Worm (Caenorhabditis elegans) whole organism, L1 larva: ENCODE measurements around the gene K11D9.3.

ENCODE experiments used
- C34B4.2 ChIP-seq: sonication (generic microtip); optimal IDR thresholded peaks from 2 replicates; lab custom pipeline; 2017; ENCODE audit warnings: mild to moderate bottlenecking, missing genetic modification characterization, missing compliant biosample characterization
- alr-1 ChIP-seq: fragments of 200-800 bp; sonication (Bioruptor generic); optimal IDR thresholded peaks from 2 replicates; lab custom pipeline; 2018; ENCODE audit warnings: borderline replicate concordance, mild to moderate bottlenecking, missing genetic modification characterization, missing compliant biosample characterization
- blmp-1 ChIP-seq: fragments of 150-350 bp; optimal IDR thresholded peaks from 2 replicates; lab custom pipeline; 2014; ENCODE audit warnings: missing biosample characterization, missing genetic modification characterization
- ceh-8 ChIP-seq: fragments of 200-800 bp; sonication (Bioruptor generic); optimal IDR thresholded peaks from 2 replicates; lab custom pipeline; 2018; ENCODE audit warnings: mild to moderate bottlenecking, missing genetic modification characterization, moderate library complexity, missing compliant biosample characterization
- ceh-82 ChIP-seq, 3 experiments: fragments of 150-350 bp in 1 of 3; sonication (generic microtip) in 2 of 3; optimal IDR thresholded peaks; 2 replicates each; lab custom pipeline; 2014 to 2017; ENCODE audit warnings: missing biosample characterization in 3 of 3, missing genetic modification characterization in 3 of 3
- ceh-90 ChIP-seq: sonication (generic microtip); optimal IDR thresholded peaks from 2 replicates; lab custom pipeline; 2016; ENCODE audit warnings: missing genetic modification characterization, missing compliant biosample characterization
- dpl-1 ChIP-seq, 3 experiments: fragments of 150-350 bp in 2 of 3; sonication (generic microtip) in 1 of 3; optimal IDR thresholded peaks; 2 replicates each; lab custom pipeline; 2014 to 2017; ENCODE audit warnings: missing biosample characterization in 3 of 3, missing genetic modification characterization in 3 of 3, missing genetic modification reagents in 3 of 3
- dsc-1 ChIP-seq: sonication (generic microtip); optimal IDR thresholded peaks from 2 replicates; lab custom pipeline; 2016; ENCODE audit warnings: mild to moderate bottlenecking, missing genetic modification characterization, missing compliant biosample characterization
- efl-1 ChIP-seq, 4 experiments: fragments of 150-350 bp; optimal IDR thresholded peaks in 3 of 4; peaks in 1 of 4; 1 replicate in 1 of 4; 2 replicates in 3 of 4; lab custom pipeline; 2014; ENCODE audit warnings: missing biosample characterization in 2 of 4, missing genetic modification characterization in 2 of 4, missing genetic modification reagents in 2 of 4
- efl-3 ChIP-seq: fragments of 200-800 bp; sonication (Bioruptor generic); optimal IDR thresholded peaks from 2 replicates; lab custom pipeline; 2018; ENCODE audit warnings: mild to moderate bottlenecking, missing genetic modification characterization, missing compliant biosample characterization
- elt-2 ChIP-seq: sonication (generic microtip); optimal IDR thresholded peaks from 2 replicates; lab custom pipeline; 2016; ENCODE audit warnings: missing genetic modification characterization, mild to moderate bottlenecking, inconsistent platforms, missing compliant biosample characterization, missing genetic modification reagents
- elt-3 ChIP-seq, 6 experiments: fragments of 150-350 bp in 1 of 6; sonication (generic microtip); optimal IDR thresholded peaks; 2 replicates each; lab custom pipeline; 2017 to 2018; ENCODE audit warnings: missing biosample characterization in 6 of 6, missing genetic modification characterization in 6 of 6, inconsistent platforms in 1 of 6
- fos-1 ChIP-seq: fragments of 150-350 bp; optimal IDR thresholded peaks from 2 replicates; lab custom pipeline; 2014; ENCODE audit warnings: missing biosample characterization, missing genetic modification characterization
- isw-1 ChIP-seq: fragments of 200-800 bp; sonication (Bioruptor generic); IDR thresholded peaks from 2 replicates; pipeline ENCODE4 v1.3.6; 2022; ENCODE audit warnings: missing genetic modification characterization, missing compliant biosample characterization
- lin-13 ChIP-seq: fragments of 150-350 bp; optimal IDR thresholded peaks from 2 replicates; lab custom pipeline; 2014; ENCODE audit warnings: missing biosample characterization, missing genetic modification reagents, missing genetic modification characterization
- lin-14 ChIP-seq: fragments of 200-800 bp; sonication (Bioruptor generic); optimal IDR thresholded peaks from 2 replicates; lab custom pipeline; 2018; ENCODE audit warnings: mild to moderate bottlenecking, missing genetic modification characterization, moderate library complexity, missing compliant biosample characterization
- lir-3 ChIP-seq: sonication (generic microtip); optimal IDR thresholded peaks from 2 replicates; lab custom pipeline; 2016; ENCODE audit warnings: mild to moderate bottlenecking, missing genetic modification characterization, moderate library complexity, missing compliant biosample characterization; ENCODE audit not compliant: poor library complexity
- lsy-2 ChIP-seq, 2 experiments: fragments of 150-350 bp; optimal IDR thresholded peaks; 2 replicates each; lab custom pipeline; 2014; ENCODE audit warnings: missing biosample characterization in 2 of 2, missing genetic modification characterization in 2 of 2
- mab-9 ChIP-seq: fragments of 200-800 bp; sonication (Bioruptor generic); IDR thresholded peaks from 2 replicates; pipeline ENCODE4 v1.3.6; 2022; ENCODE audit warnings: missing genetic modification reagents, missing genetic modification characterization, missing compliant biosample characterization
- nhr-12 ChIP-seq: sonication (generic microtip); optimal IDR thresholded peaks from 2 replicates; lab custom pipeline; 2017; ENCODE audit warnings: missing biosample characterization, missing genetic modification characterization
- nhr-19 ChIP-seq: fragments of 200-800 bp; sonication (Bioruptor generic); conservative IDR thresholded peaks from 2 replicates; pipeline ENCODE4 v1.3.6; 2022; ENCODE audit warnings: missing genetic modification characterization, missing compliant biosample characterization
- nhr-28 ChIP-seq: fragments of 150-350 bp; optimal IDR thresholded peaks from 2 replicates; lab custom pipeline; 2014; ENCODE audit warnings: missing biosample characterization, missing genetic modification characterization
- nhr-47 ChIP-seq: sonication (generic microtip); optimal IDR thresholded peaks from 2 replicates; lab custom pipeline; 2016; ENCODE audit warnings: mild to moderate bottlenecking, missing genetic modification characterization, moderate library complexity, missing compliant biosample characterization
- nhr-71 ChIP-seq: sonication (generic microtip); optimal IDR thresholded peaks from 2 replicates; lab custom pipeline; 2016; ENCODE audit warnings: mild to moderate bottlenecking, missing genetic modification characterization, moderate library complexity, missing compliant biosample characterization
- nhr-84 ChIP-seq: sonication (generic microtip); optimal IDR thresholded peaks from 2 replicates; lab custom pipeline; 2017; ENCODE audit warnings: missing biosample characterization, missing genetic modification characterization
- nhr-85 ChIP-seq: sonication (generic microtip); peaks from one replicate; lab custom pipeline; 2016; ENCODE audit warnings: missing genetic modification characterization, inconsistent platforms, missing compliant biosample characterization
- nhr-90 ChIP-seq: sonication (generic microtip); optimal IDR thresholded peaks from 2 replicates; lab custom pipeline; 2016; ENCODE audit warnings: mild to moderate bottlenecking, missing genetic modification characterization, missing compliant biosample characterization; ENCODE audit not compliant: poor library complexity
- pax-3 ChIP-seq: fragments of 200-800 bp; sonication (Bioruptor generic); optimal IDR thresholded peaks from 2 replicates; lab custom pipeline; 2018; ENCODE audit warnings: mild to moderate bottlenecking, missing genetic modification characterization, moderate library complexity, missing compliant biosample characterization
- rnt-1 ChIP-seq: sonication (generic microtip); optimal IDR thresholded peaks from 2 replicates; lab custom pipeline; 2016; ENCODE audit warnings: mild to moderate bottlenecking, missing genetic modification characterization, moderate library complexity, missing compliant biosample characterization
- snu-23 ChIP-seq: sonication (generic microtip); optimal IDR thresholded peaks from 2 replicates; lab custom pipeline; 2016; ENCODE audit warnings: missing genetic modification characterization, missing compliant biosample characterization
- sox-4 ChIP-seq: sonication (generic microtip); optimal IDR thresholded peaks from 2 replicates; lab custom pipeline; 2016; ENCODE audit warnings: missing genetic modification characterization, missing compliant biosample characterization
- swsn-7 ChIP-seq: sonication (generic microtip); optimal IDR thresholded peaks from 2 replicates; lab custom pipeline; 2016; ENCODE audit warnings: missing genetic modification characterization, missing compliant biosample characterization
- tbx-2 ChIP-seq: sonication (generic microtip); optimal IDR thresholded peaks from 2 replicates; lab custom pipeline; 2016; ENCODE audit warnings: missing genetic modification characterization, missing compliant biosample characterization
- unc-130 ChIP-seq: fragments of 150-350 bp; optimal IDR thresholded peaks from 2 replicates; lab custom pipeline; 2017; ENCODE audit warnings: missing biosample characterization, missing genetic modification characterization, inconsistent platforms
- unc-86 ChIP-seq: sonication (generic microtip); optimal IDR thresholded peaks from 2 replicates; lab custom pipeline; 2016; ENCODE audit warnings: missing genetic modification characterization, missing compliant biosample characterization
- unc-98 ChIP-seq: fragments of 200-800 bp; sonication (Bioruptor generic); IDR thresholded peaks from 2 replicates; pipeline ENCODE4 v1.3.6; 2022; ENCODE audit warnings: missing genetic modification characterization, missing compliant biosample characterization
- vab-15 ChIP-seq: sonication (generic microtip); optimal IDR thresholded peaks from 2 replicates; lab custom pipeline; 2017; ENCODE audit warnings: missing genotype, mild to moderate bottlenecking, missing genetic modification characterization, missing compliant biosample characterization
- xbp-1 ChIP-seq: sonication (generic microtip); optimal IDR thresholded peaks from 2 replicates; lab custom pipeline; 2016; ENCODE audit warnings: missing genetic modification characterization, missing compliant biosample characterization
- ztf-11 ChIP-seq, 2 experiments: sonication (generic microtip); optimal IDR thresholded peaks; 2 replicates each; lab custom pipeline; 2016 to 2017; ENCODE audit warnings: missing genetic modification characterization in 2 of 2, missing biosample characterization in 1 of 2, missing compliant biosample characterization in 1 of 2

K11D9.3 gene

DNA sequence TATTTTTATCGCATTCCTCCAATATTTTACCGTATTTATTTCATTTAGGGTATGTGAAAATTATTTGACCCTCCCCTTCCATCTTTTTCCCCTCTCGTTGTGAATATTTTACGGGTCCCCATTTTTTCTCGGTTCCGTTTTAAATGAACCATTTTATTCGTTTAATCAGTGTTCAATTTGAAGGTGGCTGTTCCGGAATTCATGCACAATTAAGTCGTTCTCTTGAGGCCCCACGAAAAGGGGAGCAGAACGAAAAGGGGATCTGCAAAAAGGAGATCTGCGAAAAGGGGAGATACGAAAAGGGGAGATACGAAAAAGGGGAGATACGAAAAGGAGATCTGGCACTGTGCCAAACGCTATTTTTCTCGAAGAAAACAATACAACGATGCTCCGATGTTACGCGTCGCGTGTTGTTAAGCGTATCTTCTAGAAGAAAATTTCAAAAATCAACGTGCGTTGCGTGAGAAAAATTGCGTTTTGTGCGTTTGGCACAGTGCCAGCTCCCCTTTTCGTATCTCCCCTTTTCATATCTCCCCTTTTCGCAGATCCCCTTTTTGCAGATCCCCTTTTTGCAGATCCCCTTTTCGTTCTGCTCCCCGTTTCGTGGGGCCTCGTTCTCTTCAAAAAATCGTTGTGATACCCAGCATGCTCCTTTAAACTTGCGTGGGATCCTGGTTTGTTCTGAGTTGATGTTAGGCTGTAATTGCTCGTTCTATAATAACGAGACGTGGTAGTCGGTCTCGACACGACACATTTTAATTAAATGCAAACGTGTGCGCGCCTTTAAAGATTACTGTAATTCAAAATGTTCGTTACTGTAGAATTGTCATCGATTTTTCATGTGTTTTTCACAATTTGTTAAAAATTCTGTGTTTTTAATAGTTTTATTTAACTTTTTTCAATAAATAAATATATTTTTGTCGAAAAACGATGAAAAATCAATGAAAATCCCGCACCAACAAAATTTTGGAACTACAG, 9.1 kb upstream of the K11D9.3 start:
- TF ChIP-seq nhr-71 (peak; percentile 51), nhr-85 (peak; percentile 20), unc-98 (0 out of 2 replicates have a peak, but pooled peaks have one; percentile 52), dsc-1 (tag; lab: Kevin White, UChicago) (peak; percentile 21), mab-9 (GFP tag; lab: Robert Waterston, UW) (no peak), blmp-1 (no peak), lsy-2 (tag; optimal IDR thresholded peaks at IDR 0.05; lab: Kevin White, UChicago) (no peak), lir-3 (tag; lab: Kevin White, UChicago) (peak; percentile 16), sox-4 (tag; lab: Kevin White, UChicago) (no peak), ztf-11 (tag; optimal IDR thresholded peaks at IDR 0.05; lab: Kevin White, UChicago) (peak in 1 of 2 experiments; percentile 56), ceh-90 (tag; lab: Kevin White, UChicago) (no peak), nhr-84 (tag; lab: Kevin White, UChicago) (no peak), unc-130 (tag; lab: Kevin White, UChicago) (no peak), xbp-1 (peak; percentile 28), nhr-47 (tag; lab: Kevin White, UChicago) (peak; percentile 43), elt-2 (tag; lab: Kevin White, UChicago) (no peak), pax-3 (tag; lab: Kevin White, UChicago) (peak; percentile 12), ceh-8 (GFP tag; lab: Kevin White, UChicago) (no peak), rnt-1 (peak; percentile 33), nhr-28 (tag; lab: Kevin White, UChicago) (no peak), unc-86 (tag; lab: Kevin White, UChicago) (peak; percentile 32), ceh-82 (tag; optimal IDR thresholded peaks at IDR 0.05; lab: Kevin White, UChicago) (no peak), swsn-7 (peak; percentile 29), efl-3 (GFP tag; lab: Kevin White, UChicago) (no peak), dpl-1 (GFP tag; optimal IDR thresholded peaks at IDR 0.05; lab: Kevin White, UChicago) (no peak), nhr-12 (tag; lab: Kevin White, UChicago) (no peak), nhr-90 (tag; lab: Kevin White, UChicago) (peak; percentile 22), fos-1 (tag; lab: Kevin White, UChicago) (no peak), isw-1 (GFP tag; lab: Robert Waterston, UW) (no peak; the same call in 1 of the 2 replicates), efl-1 (optimal IDR thresholded peaks at IDR 0.05; lab: Kevin White, UChicago) (peak in 1 of 2 experiments; percentile 42), efl-1 (GFP tag; optimal IDR thresholded peaks at IDR 0.05 in 1 of 2; lab: Kevin White, UChicago) (no peak), C34B4.2 (tag; lab: Kevin White, UChicago) (no peak), alr-1 (tag; lab: Kevin White, UChicago) (no peak), lin-14 (GFP tag; lab: Kevin White, UChicago) (no peak), snu-23 (GFP tag; lab: Kevin White, UChicago) (peak; percentile 3), tbx-2 (tag; lab: Kevin White, UChicago) (peak; percentile 36), nhr-19 (GFP tag; lab: Robert Waterston, UW) (peak; percentile 47), vab-15 (tag; lab: Kevin White, UChicago) (no peak), lin-13 (GFP tag; lab: Kevin White, UChicago) (no peak), elt-3 (tag; optimal IDR thresholded peaks at IDR 0.05; lab: Kevin White, UChicago) (no peak)
- TF ChIP-seq, all 84 proteins: peak for 17
